Worm (Caenorhabditis elegans): ENCODE results near the gene F20C5.6.
"Not testable (repeated sequence)": the region's sequence is repeated elsewhere in the genome, so short reads cannot be mapped to it uniquely, and the experiment has no call there.

DNA sequence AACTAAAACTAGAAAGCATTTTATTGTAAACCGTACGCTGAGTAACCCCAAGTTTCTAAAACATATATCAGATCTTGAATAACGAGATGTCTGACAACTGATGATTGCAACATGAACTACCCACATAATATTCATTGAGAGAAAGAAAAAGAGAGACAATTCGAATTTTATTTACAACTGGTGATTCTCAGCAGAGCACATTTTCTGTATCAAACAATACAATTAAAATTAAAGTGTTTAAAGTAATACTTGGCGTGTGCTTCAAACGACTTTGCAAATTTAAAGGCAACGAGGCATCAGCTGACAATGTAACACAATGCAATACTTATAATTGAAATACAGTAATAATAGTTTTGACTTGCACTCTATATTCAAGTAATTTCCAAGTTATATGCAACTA is 15.0 kb upstream of the F20C5.6 start, which contains the start of gene C33D9.10:
- not testable (repeated sequence) for TF ChIP-seq eor-1 (tag; optimal IDR thresholded peaks at IDR 0.05); skn-1 (tag; optimal IDR thresholded peaks at IDR 0.05); egl-5 (tag; optimal IDR thresholded peaks at IDR 0.05); ZK546.5 (tag; optimal IDR thresholded peaks at IDR 0.05); unc-39 (tag; optimal IDR thresholded peaks at IDR 0.05); nfya-1 (tag; optimal IDR thresholded peaks at IDR 0.05; ENCODE audit: insufficient read depth); elt-3 (tag; optimal IDR thresholded peaks at IDR 0.05); pqm-1 (tag; optimal IDR thresholded peaks at IDR 0.05)

Measured in whole organism, L3 larva.